Fruit fly (Drosophila melanogaster) whole organism, pupa: ENCODE measurements around the gene Polr1B.
A peak's percentile ranks its signal among the peaks of the same experiment; 100 is the strongest.

ENCODE experiments used
- CG10348 ChIP-seq: fragments of 200-800 bp; sonication (Bioruptor generic); IDR thresholded peaks from 2 replicates; pipeline ENCODE4 v1.3.6; 2022; ENCODE audit warnings: missing biosample characterization, missing genetic modification characterization
- CG12605 ChIP-seq: fragments of 200-800 bp; sonication (Bioruptor generic); IDR thresholded peaks from 2 replicates; pipeline ENCODE4 v1.3.6; 2022; ENCODE audit warnings: missing biosample characterization, missing genetic modification characterization
- CG13204 ChIP-seq: fragments of 200-800 bp; sonication (Bioruptor generic); optimal IDR thresholded peaks from 2 replicates; lab custom pipeline; 2018; ENCODE audit warnings: missing biosample characterization, mild to moderate bottlenecking, missing genetic modification characterization, moderate library complexity
- CG14655 ChIP-seq: fragments of 200-800 bp; sonication (Bioruptor generic); optimal IDR thresholded peaks from 3 replicates; lab custom pipeline; 2017; ENCODE audit warnings: mild to moderate bottlenecking, missing biosample characterization, missing genetic modification reagents, missing genetic modification characterization
- CG15710 ChIP-seq: fragments of 200-800 bp; sonication (Bioruptor generic); optimal IDR thresholded peaks from 2 replicates; lab custom pipeline; 2018; ENCODE audit warnings: missing biosample characterization, mild to moderate bottlenecking, missing genetic modification characterization, moderate library complexity
- CG17806 ChIP-seq: fragments of 200-800 bp; sonication (Bioruptor generic); optimal IDR thresholded peaks from 2 replicates; lab custom pipeline; 2018; ENCODE audit warnings: missing biosample characterization, mild to moderate bottlenecking, missing genetic modification characterization, moderate library complexity
- CG32121 ChIP-seq: fragments of 200-800 bp; sonication (Bioruptor generic); IDR thresholded peaks from 2 replicates; pipeline ENCODE4 v1.3.6; 2022; ENCODE audit warnings: missing biosample characterization, missing genetic modification characterization
- CG34367 ChIP-seq: fragments of 200-800 bp; sonication (Bioruptor generic); optimal IDR thresholded peaks from 2 replicates; lab custom pipeline; 2018; ENCODE audit warnings: missing biosample characterization, mild to moderate bottlenecking, missing genetic modification characterization
- CG4496 ChIP-seq: fragments of 200-800 bp; sonication (Bioruptor generic); IDR thresholded peaks from 3 replicates; pipeline ENCODE4 v1.3.6; 2022; ENCODE audit warnings: missing biosample characterization, missing genetic modification characterization
- CG8159 ChIP-seq: fragments of 200-800 bp; sonication (Bioruptor generic); optimal IDR thresholded peaks from 3 replicates; lab custom pipeline; 2018; ENCODE audit warnings: missing biosample characterization, mild to moderate bottlenecking, missing genetic modification characterization, moderate library complexity
- CG8301 ChIP-seq: fragments of 200-800 bp; sonication (Bioruptor generic); optimal IDR thresholded peaks from 2 replicates; lab custom pipeline; 2018; ENCODE audit warnings: missing biosample characterization, mild to moderate bottlenecking, missing genetic modification characterization
- CG9948 ChIP-seq: fragments of 200-800 bp; sonication (Bioruptor generic); optimal IDR thresholded peaks from 2 replicates; lab custom pipeline; 2018; ENCODE audit warnings: missing biosample characterization, mild to moderate bottlenecking, missing genetic modification characterization, moderate library complexity
- D1 ChIP-seq: fragments of 200-800 bp; sonication (Bioruptor generic); optimal IDR thresholded peaks from 2 replicates; lab custom pipeline; 2018; ENCODE audit warnings: missing biosample characterization, mild to moderate bottlenecking, missing genetic modification characterization, moderate library complexity
- EcR ChIP-seq: fragments of 200-800 bp; sonication (Bioruptor generic); optimal IDR thresholded peaks from 3 replicates; lab custom pipeline; 2019; ENCODE audit warnings: missing biosample characterization, missing genetic modification characterization, mild to moderate bottlenecking, moderate library complexity, missing genetic modification reagents
- Ets98B ChIP-seq: fragments of 200-800 bp; sonication (Bioruptor generic); IDR thresholded peaks from 2 replicates; pipeline ENCODE4 v1.3.6; 2022; ENCODE audit warnings: missing biosample characterization, missing genetic modification characterization
- Pif1A ChIP-seq: fragments of 200-800 bp; sonication (Bioruptor generic); optimal IDR thresholded peaks from 3 replicates; lab custom pipeline; 2016; ENCODE audit warnings: missing biosample characterization, missing genetic modification characterization
- Pif1B ChIP-seq: fragments of 200-800 bp; sonication (Bioruptor generic); optimal IDR thresholded peaks from 3 replicates; lab custom pipeline; 2016; ENCODE audit warnings: missing biosample characterization, missing genetic modification characterization
- Snoo ChIP-seq: fragments of 200-800 bp; sonication (Bioruptor generic); optimal IDR thresholded peaks from 3 replicates; lab custom pipeline; 2017; ENCODE audit warnings: missing biosample characterization, mild to moderate bottlenecking, missing genetic modification characterization, inconsistent platforms
- fd96Ca ChIP-seq: fragments of 200-800 bp; sonication (Bioruptor generic); IDR thresholded peaks from 3 replicates; pipeline ENCODE4 v1.3.6; 2022; ENCODE audit warnings: missing biosample characterization, missing genetic modification characterization
- gl ChIP-seq: fragments of 200-800 bp; sonication (Bioruptor generic); optimal IDR thresholded peaks from 2 replicates; lab custom pipeline; 2018; ENCODE audit warnings: missing biosample characterization, mild to moderate bottlenecking, missing genetic modification characterization
- rn ChIP-seq: fragments of 200-800 bp; sonication (Bioruptor generic); IDR thresholded peaks from 2 replicates; pipeline ENCODE4 v1.3.6; 2022; ENCODE audit warnings: missing biosample characterization, missing genetic modification characterization

The Polr1B gene

dm6 chr2L:430820-431628, 26.9 kb downstream of the Polr1B start, which contains the start of gene ex:
ex (plus strand) TSS chr2L:431227.
- TF ChIP-seq D1 (tag; lab: Kevin White, UChicago), result no peak
- TF ChIP-seq Pif1B, result peak; percentile 70
- peak; percentile 26 for TF ChIP-seq EcR (GFP tag; lab: Kevin White, UChicago)
- peak; percentile 64 for TF ChIP-seq CG9948 (tag; lab: Kevin White, UChicago)
- no peak for TF ChIP-seq rn (GFP tag; lab: Robert Waterston, UW)
- TF ChIP-seq Pif1A (GFP tag; lab: Kevin White, UChicago), result peak; percentile 62
- peak; percentile 69; the same call in 2 of the 3 replicates for TF ChIP-seq fd96Ca
- peak; percentile 46 for TF ChIP-seq CG15710
- peak; percentile 55 for TF ChIP-seq CG13204 (GFP tag; lab: Kevin White, UChicago)
- peak; percentile 45 for TF ChIP-seq CG8159 (tag; lab: Kevin White, UChicago)
- peak; percentile 41; the same call in 1 of the 2 replicates for TF ChIP-seq CG32121
- TF ChIP-seq Ets98B (GFP tag; lab: Robert Waterston, UW), result peak; percentile 64; the same call in 1 of the 2 replicates
- peak; percentile 87 for TF ChIP-seq gl
- TF ChIP-seq CG17806 (tag; lab: Kevin White, UChicago), result peak; percentile 37
- peak; percentile 88 for TF ChIP-seq CG12605 (GFP tag; lab: Robert Waterston, UW)
- peak; percentile 46 for TF ChIP-seq CG34367
- peak; percentile 23 for TF ChIP-seq CG14655 (GFP tag; lab: Kevin White, UChicago)
- no peak for TF ChIP-seq CG10348 (GFP tag; lab: Robert Waterston, UW)
- peak; percentile 11 for TF ChIP-seq Snoo
- TF ChIP-seq CG4496, result peak; percentile 88
- TF ChIP-seq CG8301, result peak; percentile 19

DNA sequence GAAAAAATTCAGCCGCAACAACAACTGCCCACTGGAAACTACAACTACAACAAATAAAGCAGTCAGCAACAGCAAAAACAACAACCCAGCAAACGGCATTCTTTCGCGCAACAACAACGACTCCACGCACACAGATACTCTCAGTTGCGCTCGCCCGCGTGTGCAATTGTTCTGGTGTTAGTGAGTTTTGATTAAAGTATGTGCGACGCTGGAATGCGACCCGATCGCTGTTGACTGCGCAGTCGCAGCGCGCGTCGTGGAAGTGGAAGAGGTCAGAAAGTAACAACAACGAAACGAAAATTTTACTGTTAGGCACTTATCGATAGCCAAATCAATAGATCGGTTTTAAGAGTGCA, 27.5 kb downstream of the Polr1B start:
- peak; percentile 58 for TF ChIP-seq CG13204 (GFP tag; lab: Kevin White, UChicago)
- TF ChIP-seq CG4496, result peak; percentile 9; the same call in 1 of the 3 replicates
- peak; percentile 26 for TF ChIP-seq EcR (GFP tag; lab: Kevin White, UChicago)
- TF ChIP-seq CG8301, result no peak

dm6 chr2L:432119-432518, 28.0 kb downstream of the Polr1B start:
- TF ChIP-seq CG4496 (no peak), CG10348 (GFP tag; lab: Robert Waterston, UW) (no peak), Snoo (no peak), CG34367 (no peak)

DNA sequence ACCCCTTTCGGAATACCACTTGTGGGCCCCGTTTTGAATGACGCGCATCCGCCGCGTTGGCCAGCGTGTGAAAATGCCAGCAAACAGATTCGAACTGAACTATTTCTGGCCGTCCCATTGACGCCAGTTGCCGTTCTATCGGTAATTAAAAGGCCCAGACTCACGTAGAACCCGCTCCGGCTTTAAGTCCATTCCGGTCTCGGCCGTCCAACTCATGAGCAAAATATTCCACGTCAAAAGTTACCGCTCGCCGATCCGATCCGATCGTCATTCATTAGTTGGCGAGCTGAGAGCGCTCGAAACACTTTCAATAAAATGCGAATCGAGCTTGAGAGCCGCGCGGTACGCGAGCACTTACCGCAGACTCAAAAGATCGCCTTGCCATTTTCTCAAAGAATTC, 30.4 kb downstream of the Polr1B start:
- TF ChIP-seq gl (no peak), CG13204 (GFP tag; lab: Kevin White, UChicago) (no peak), Snoo (no peak), CG8159 (tag; lab: Kevin White, UChicago) (no peak), CG8301 (no peak), D1 (tag; lab: Kevin White, UChicago) (no peak), EcR (GFP tag; lab: Kevin White, UChicago) (no peak), CG32121 (no peak), CG4496 (no peak), rn (GFP tag; lab: Robert Waterston, UW) (no peak), CG14655 (GFP tag; lab: Kevin White, UChicago) (no peak), CG10348 (GFP tag; lab: Robert Waterston, UW) (no peak), Ets98B (GFP tag; lab: Robert Waterston, UW) (no peak), CG9948 (tag; lab: Kevin White, UChicago) (no peak), CG12605 (GFP tag; lab: Robert Waterston, UW) (no peak), CG34367 (no peak), CG17806 (tag; lab: Kevin White, UChicago) (no peak), fd96Ca (no peak), Pif1B (no peak), Pif1A (GFP tag; lab: Kevin White, UChicago) (no peak)

DNA sequence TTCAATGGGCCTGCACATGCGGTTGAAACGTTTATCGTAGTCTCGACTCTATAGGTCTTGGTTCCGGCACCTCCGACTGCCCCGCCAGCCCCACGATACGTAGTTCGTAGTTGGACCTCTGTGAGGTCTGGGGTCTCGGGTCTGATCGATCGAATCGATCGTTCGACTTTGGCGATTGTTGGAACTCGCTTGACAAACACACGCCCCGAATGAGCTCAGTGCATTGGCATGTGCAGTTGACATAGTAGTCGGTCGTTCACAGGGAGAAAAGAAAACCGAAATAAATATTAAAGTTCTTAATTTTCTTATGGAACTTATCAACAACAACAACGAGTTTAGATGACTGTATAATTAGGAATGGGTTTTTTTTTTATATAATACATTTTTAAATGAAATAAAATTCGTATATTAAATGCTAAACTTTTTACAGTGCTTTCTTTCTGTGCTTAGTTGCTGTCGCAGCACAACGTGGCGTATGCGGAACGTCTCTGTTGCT, 31.3 kb downstream of the Polr1B start:
- TF ChIP-seq CG4496, result peak; percentile 54; the same call in 1 of the 3 replicates
- peak; percentile 66 for TF ChIP-seq CG14655 (GFP tag; lab: Kevin White, UChicago)
- TF ChIP-seq CG12605 (GFP tag; lab: Robert Waterston, UW), result peak; percentile 64
- TF ChIP-seq CG8301, result peak; percentile 61
- TF ChIP-seq EcR (GFP tag; lab: Kevin White, UChicago), result peak; percentile 2
- peak; percentile 5 for TF ChIP-seq gl
- peak; percentile 52 for TF ChIP-seq CG9948 (tag; lab: Kevin White, UChicago)
- no peak for TF ChIP-seq D1 (tag; lab: Kevin White, UChicago)
- peak; percentile 60 for TF ChIP-seq CG17806 (tag; lab: Kevin White, UChicago)
- TF ChIP-seq Ets98B (GFP tag; lab: Robert Waterston, UW), result peak; percentile 83
- no peak for TF ChIP-seq CG13204 (GFP tag; lab: Kevin White, UChicago)
- peak; percentile 83 for TF ChIP-seq CG32121
- no peak for TF ChIP-seq Snoo
- peak; percentile 19 for TF ChIP-seq CG34367
- peak; percentile 51 for TF ChIP-seq Pif1B
- TF ChIP-seq CG10348 (GFP tag; lab: Robert Waterston, UW), result 0 out of 2 replicates have a peak, but pooled peaks have one; percentile 23
- peak; percentile 53 for TF ChIP-seq Pif1A (GFP tag; lab: Kevin White, UChicago)
- TF ChIP-seq CG8159 (tag; lab: Kevin White, UChicago), result peak; percentile 61
- TF ChIP-seq rn (GFP tag; lab: Robert Waterston, UW), result peak; percentile 54; the same call in 1 of the 2 replicates
- peak; percentile 54; the same call in 1 of the 3 replicates for TF ChIP-seq fd96Ca
- peak; percentile 49 for TF ChIP-seq CG15710
